Fruit fly (Drosophila melanogaster) whole organism, embryonic: Measurements from ENCODE around the gene CG14971.
A peak's percentile ranks its signal among the peaks of the same experiment; 100 is the strongest.

Experiments
- Ada2b ChIP-seq: fragments of 200-800 bp; sonication (Bioruptor generic); IDR thresholded peaks from 2 replicates; pipeline ENCODE4 v1.3.6; 2022; ENCODE audit warnings: missing biosample characterization, missing genetic modification characterization
- Atf6 ChIP-seq: fragments of 200-800 bp; sonication (Bioruptor generic); IDR thresholded peaks from 2 replicates; pipeline ENCODE4 v1.3.6; 2022; ENCODE audit warnings: missing biosample characterization, missing genetic modification characterization
- B-H1 ChIP-seq: fragments of 200-800 bp; sonication (Bioruptor generic); IDR thresholded peaks from 3 replicates; pipeline ENCODE4 v1.3.6; 2022; ENCODE audit warnings: missing biosample characterization, missing genetic modification characterization
- Bdp1 ChIP-seq: fragments of 200-800 bp; sonication (Bioruptor generic); optimal IDR thresholded peaks from 3 replicates; lab custom pipeline; 2016; ENCODE audit warnings: missing biosample characterization, missing genetic modification characterization
- BtbVII ChIP-seq: fragments of 200-800 bp; sonication (Bioruptor generic); optimal IDR thresholded peaks from 3 replicates; lab custom pipeline; 2017; ENCODE audit warnings: missing biosample characterization, mild to moderate bottlenecking, missing genetic modification characterization
- CG10147 ChIP-seq: fragments of 200-800 bp; sonication (Bioruptor generic); optimal IDR thresholded peaks from 2 replicates; lab custom pipeline; 2019; ENCODE audit warnings: missing biosample characterization, mild to moderate bottlenecking, missing genetic modification characterization, moderate library complexity
- CG11085 ChIP-seq: fragments of 200-800 bp; sonication (Bioruptor generic); IDR thresholded peaks from 2 replicates; pipeline ENCODE4 v1.3.6; 2022; ENCODE audit warnings: missing biosample characterization, missing genetic modification characterization
- CG11093 ChIP-seq: fragments of 200-800 bp; sonication (Bioruptor generic); IDR thresholded peaks from 3 replicates; pipeline ENCODE4 v1.3.6; 2022; ENCODE audit warnings: missing biosample characterization, missing genetic modification characterization
- CG12769 ChIP-seq: fragments of 200-800 bp; sonication (Bioruptor generic); optimal IDR thresholded peaks from 2 replicates; lab custom pipeline; 2019; ENCODE audit warnings: missing biosample characterization, mild to moderate bottlenecking, missing genetic modification characterization, moderate library complexity
- CG14667 ChIP-seq: fragments of 200-800 bp; sonication (Bioruptor generic); IDR thresholded peaks from 2 replicates; pipeline ENCODE4 v1.3.6; 2022; ENCODE audit warnings: missing biosample characterization, missing genetic modification characterization
- CG15269 ChIP-seq: fragments of 200-800 bp; sonication (Bioruptor generic); optimal IDR thresholded peaks from 2 replicates; lab custom pipeline; 2018; ENCODE audit warnings: missing biosample characterization, mild to moderate bottlenecking, missing genetic modification characterization, moderate library complexity
- CG17186 ChIP-seq: fragments of 200-800 bp; sonication (Bioruptor generic); optimal IDR thresholded peaks from 3 replicates; lab custom pipeline; 2017; ENCODE audit warnings: missing biosample characterization, missing genetic modification reagents, missing genetic modification characterization
- CG17385 ChIP-seq: fragments of 200-800 bp; sonication (Bioruptor generic); optimal IDR thresholded peaks from 3 replicates; lab custom pipeline; 2018; ENCODE audit warnings: missing biosample characterization, mild to moderate bottlenecking, missing genetic modification characterization
- CG17612 ChIP-seq: fragments of 200-800 bp; sonication (Bioruptor generic); IDR thresholded peaks from 2 replicates; pipeline ENCODE4 v1.3.6; 2022; ENCODE audit warnings: missing biosample characterization, missing genetic modification characterization
- CG17912 ChIP-seq: fragments of 200-800 bp; sonication (Bioruptor generic); optimal IDR thresholded peaks from 2 replicates; lab custom pipeline; 2018; ENCODE audit warnings: missing biosample characterization, mild to moderate bottlenecking, missing genetic modification characterization
- CG18011 ChIP-seq: fragments of 200-800 bp; sonication (Bioruptor generic); optimal IDR thresholded peaks from 2 replicates; lab custom pipeline; 2017; ENCODE audit warnings: missing biosample characterization, missing genetic modification characterization, mild to moderate bottlenecking, moderate library complexity, missing genotype
- CG1832 ChIP-seq: fragments of 200-800 bp; sonication (Bioruptor generic); optimal IDR thresholded peaks from 2 replicates; lab custom pipeline; 2017; ENCODE audit warnings: missing biosample characterization, mild to moderate bottlenecking, missing genetic modification characterization, inconsistent platforms
- CG18764 ChIP-seq: fragments of 200-800 bp; sonication (Bioruptor generic); optimal IDR thresholded peaks from 3 replicates; lab custom pipeline; 2016; ENCODE audit warnings: missing biosample characterization, missing genetic modification characterization
- CG31365 ChIP-seq: fragments of 200-800 bp; sonication (Bioruptor generic); optimal IDR thresholded peaks from 2 replicates; lab custom pipeline; 2018; ENCODE audit warnings: missing biosample characterization, mild to moderate bottlenecking, missing genetic modification characterization
- CG32532 ChIP-seq: fragments of 200-800 bp; sonication (Bioruptor generic); IDR thresholded peaks from 2 replicates; pipeline ENCODE4 v1.3.6; 2022; ENCODE audit warnings: missing biosample characterization, missing genetic modification characterization
- CG34422 ChIP-seq: fragments of 200-800 bp; sonication (Bioruptor generic); IDR thresholded peaks from 3 replicates; pipeline ENCODE4 v1.3.6; 2022; ENCODE audit warnings: missing biosample characterization, missing genetic modification characterization
- CG4424 ChIP-seq: fragments of 200-800 bp; sonication (Bioruptor generic); optimal IDR thresholded peaks from 3 replicates; lab custom pipeline; 2016; ENCODE audit warnings: missing biosample characterization, missing genetic modification characterization
- CG7928 ChIP-seq: fragments of 200-800 bp; sonication (Bioruptor generic); optimal IDR thresholded peaks from 2 replicates; lab custom pipeline; 2017; ENCODE audit warnings: missing biosample characterization, mild to moderate bottlenecking, missing genetic modification characterization
- CG8281 ChIP-seq: fragments of 200-800 bp; sonication (Bioruptor generic); optimal IDR thresholded peaks from 2 replicates; lab custom pipeline; 2018; ENCODE audit warnings: missing biosample characterization, mild to moderate bottlenecking, missing genetic modification characterization, moderate library complexity
- CG8290 ChIP-seq, 3 experiments: fragments of 200-800 bp; sonication (Bioruptor generic); optimal IDR thresholded peaks; 2 replicates each; lab custom pipeline; 2016 to 2019; ENCODE audit warnings: missing biosample characterization in 3 of 3, missing genetic modification characterization in 3 of 3, mild to moderate bottlenecking in 2 of 3, moderate library complexity in 1 of 3
- CG8924 ChIP-seq: fragments of 200-800 bp; optimal IDR thresholded peaks from 3 replicates; lab custom pipeline; 2019; ENCODE audit warnings: missing biosample characterization, mild to moderate bottlenecking, missing genetic modification characterization, moderate library complexity
- Camta ChIP-seq: fragments of 200-800 bp; sonication (Bioruptor generic); optimal IDR thresholded peaks from 2 replicates; lab custom pipeline; 2016; ENCODE audit warnings: missing biosample characterization, missing genetic modification characterization
- D ChIP-seq, 2 experiments: fragments of 200-800 bp in 1 of 2; fragments of >200 bp in 1 of 2; sonication (Bioruptor generic) in 1 of 2; optimal IDR thresholded peaks; 2 replicates in 1 of 2; 3 replicates in 1 of 2; lab custom pipeline; 2017; ENCODE audit warnings: mild to moderate bottlenecking in 1 of 2, missing biosample characterization in 1 of 2, missing genetic modification characterization in 1 of 2, missing genetic modification reagents in 1 of 2
- Dip2 ChIP-seq: fragments of 200-800 bp; sonication (Bioruptor generic); IDR thresholded peaks from 2 replicates; pipeline ENCODE4 v1.3.6; 2022; ENCODE audit warnings: missing biosample characterization, missing genetic modification characterization
- Dref ChIP-seq: fragments of 200-800 bp; sonication (Bioruptor generic); IDR thresholded peaks from 2 replicates; pipeline ENCODE4 v1.3.6; 2022; ENCODE audit warnings: missing biosample characterization, missing genetic modification characterization
- Myb ChIP-seq: fragments of 200-800 bp; sonication (Bioruptor generic); optimal IDR thresholded peaks from 2 replicates; lab custom pipeline; 2016; ENCODE audit warnings: missing biosample characterization, missing genetic modification characterization
- NC2β ChIP-seq: fragments of 200-800 bp; sonication (Bioruptor generic); optimal IDR thresholded peaks from 2 replicates; lab custom pipeline; 2016; ENCODE audit warnings: missing biosample characterization, missing genetic modification characterization
- Nf-YB ChIP-seq: fragments of 200-800 bp; sonication (Bioruptor generic); optimal IDR thresholded peaks from 3 replicates; lab custom pipeline; 2019; ENCODE audit warnings: missing biosample characterization, mild to moderate bottlenecking, missing genetic modification characterization, moderate library complexity
- Rfx ChIP-seq: fragments of 200-800 bp; sonication (Bioruptor generic); IDR thresholded peaks from 2 replicates; pipeline ENCODE4 v1.3.6; 2022; ENCODE audit warnings: missing biosample characterization, missing genetic modification characterization
- Trl ChIP-seq, 3 experiments: fragments of >200 bp in 2 of 3; fragments of 200-800 bp in 1 of 3; sonication (Bioruptor generic) in 1 of 3; optimal IDR thresholded peaks; 2 replicates in 1 of 3; 3 replicates in 2 of 3; lab custom pipeline; 2016 to 2017; ENCODE audit warnings: missing biosample characterization in 1 of 3, missing genetic modification characterization in 1 of 3
- ab ChIP-seq: fragments of 200-800 bp; sonication (Bioruptor generic); optimal IDR thresholded peaks from 2 replicates; lab custom pipeline; 2016; ENCODE audit warnings: missing biosample characterization, missing genetic modification characterization
- cg ChIP-seq: fragments of 200-800 bp; sonication (Bioruptor generic); optimal IDR thresholded peaks from 3 replicates; lab custom pipeline; 2019; ENCODE audit warnings: missing biosample characterization, mild to moderate bottlenecking, missing genetic modification characterization, moderate library complexity
- disco-r ChIP-seq: fragments of 200-800 bp; sonication (Bioruptor generic); optimal IDR thresholded peaks from 2 replicates; lab custom pipeline; 2016; ENCODE audit warnings: missing biosample characterization, missing genetic modification characterization
- fru ChIP-seq: fragments of >200 bp; optimal IDR thresholded peaks from 2 replicates; lab custom pipeline; 2017
- gt ChIP-seq: fragments of 200-800 bp; sonication (Bioruptor generic); IDR thresholded peaks from 2 replicates; pipeline ENCODE4 v1.3.6; 2022; ENCODE audit warnings: missing biosample characterization, missing genetic modification characterization
- hkb ChIP-seq, 2 experiments: fragments of 200-800 bp in 1 of 2; fragments of >200 bp in 1 of 2; sonication (Bioruptor generic) in 1 of 2; IDR thresholded peaks in 1 of 2; optimal IDR thresholded peaks in 1 of 2; 2 replicates each; pipeline versions ENCODE4 v1.3.6 to Lab custom; 2017 to 2022; ENCODE audit warnings: missing biosample characterization in 1 of 2, missing genetic modification characterization in 1 of 2
- klu ChIP-seq: fragments of 200-800 bp; sonication (Bioruptor generic); IDR thresholded peaks from 2 replicates; pipeline ENCODE4 v1.3.6; 2022; ENCODE audit warnings: missing biosample characterization, missing genetic modification characterization
- kni ChIP-seq: fragments of 200-800 bp; sonication (Bioruptor generic); optimal IDR thresholded peaks from 3 replicates; lab custom pipeline; 2017; ENCODE audit warnings: mild to moderate bottlenecking, missing biosample characterization, missing genetic modification reagents, missing genetic modification characterization
- luna ChIP-seq: fragments of 200-800 bp; sonication (Bioruptor generic); optimal IDR thresholded peaks from 2 replicates; lab custom pipeline; 2016; ENCODE audit warnings: missing biosample characterization, missing genetic modification characterization
- mam ChIP-seq: fragments of 200-800 bp; sonication (Bioruptor generic); optimal IDR thresholded peaks from 3 replicates; lab custom pipeline; 2016; ENCODE audit warnings: missing biosample characterization, missing genetic modification characterization
- onecut ChIP-seq: fragments of 200-800 bp; sonication (Bioruptor generic); IDR thresholded peaks from 2 replicates; pipeline ENCODE4 v1.3.6; 2022; ENCODE audit warnings: missing biosample characterization, missing genetic modification characterization
- salm ChIP-seq: fragments of 200-800 bp; sonication (Bioruptor generic); optimal IDR thresholded peaks from 2 replicates; lab custom pipeline; 2018; ENCODE audit warnings: missing biosample characterization, mild to moderate bottlenecking, missing genetic modification characterization
- slou ChIP-seq: fragments of 200-800 bp; sonication (Bioruptor generic); optimal IDR thresholded peaks from 3 replicates; lab custom pipeline; 2016; ENCODE audit warnings: missing biosample characterization, missing genetic modification characterization
- tap ChIP-seq: fragments of 200-800 bp; optimal IDR thresholded peaks from 3 replicates; lab custom pipeline; 2019; ENCODE audit warnings: missing biosample characterization, mild to moderate bottlenecking, missing genetic modification characterization, moderate library complexity
- vfl ChIP-seq: fragments of 200-800 bp; sonication (Bioruptor generic); optimal IDR thresholded peaks from 2 replicates; lab custom pipeline; 2016; ENCODE audit warnings: missing biosample characterization, missing genetic modification characterization

Gene CG14971

dm6 chr3L:3517894-3518293, 46.8 kb upstream of the CG14971 start (continued):
- TF ChIP-seq tap (peak; percentile 65), CG7928 (GFP tag; lab: Kevin White, UChicago) (peak; percentile 65), Dip2 (GFP tag; lab: Robert Waterston, UW) (peak; percentile 61; the same call in 1 of the 2 replicates), CG8281 (peak; percentile 41), gt (GFP tag; lab: Robert Waterston, UW) (peak; percentile 76), Trl (optimal IDR thresholded peaks at IDR 0.05; lab: Kevin White, UChicago) (no peak), Trl (GFP tag; optimal IDR thresholded peaks at IDR 0.05; lab: Kevin White, UChicago) (peak; percentile 84), CG32532 (GFP tag; lab: Robert Waterston, UW) (peak; percentile 93), Nf-YB (peak; percentile 65), CG17186 (peak; percentile 8), luna (GFP tag; lab: Kevin White, UChicago) (no peak), CG12769 (tag; lab: Kevin White, UChicago) (peak; percentile 94), CG11093 (peak; percentile 64; the same call in 1 of the 3 replicates), CG34422 (GFP tag; lab: Robert Waterston, UW) (peak; percentile 94), CG18011 (peak; percentile 70), disco-r (GFP tag; lab: Kevin White, UChicago) (peak; percentile 78), CG18764 (GFP tag; lab: Kevin White, UChicago) (peak; percentile 82), Rfx (peak; percentile 97), D (optimal IDR thresholded peaks at IDR 0.05; lab: Kevin White, UChicago) (no peak), D (GFP tag; optimal IDR thresholded peaks at IDR 0.05; lab: Kevin White, UChicago) (peak; percentile 80), CG1832 (no peak), B-H1 (GFP tag; lab: Robert Waterston, UW) (peak; percentile 82), CG15269 (peak; percentile 95), CG10147 (GFP tag; lab: Kevin White, UChicago) (peak; percentile 83), CG17385 (GFP tag; lab: Kevin White, UChicago) (peak; percentile 83), Atf6 (GFP tag; lab: Robert Waterston, UW) (peak; percentile 95), klu (GFP tag; lab: Robert Waterston, UW) (peak; percentile 86), Dref (no peak; the same call in 1 of the 2 replicates), CG8924 (tag; lab: Kevin White, UChicago) (peak; percentile 90), CG17612 (GFP tag; lab: Robert Waterston, UW) (peak; percentile 64; the same call in 1 of the 2 replicates), hkb (optimal IDR thresholded peaks at IDR 0.05; lab: Kevin White, UChicago) (no peak), hkb (GFP tag; IDR thresholded peaks at IDR 0.05; lab: Robert Waterston, UW) (peak; percentile 97), onecut (peak; percentile 92), kni (GFP tag; lab: Kevin White, UChicago) (peak; percentile 55), fru (no peak), BtbVII (GFP tag; lab: Kevin White, UChicago) (peak; percentile 80), CG11085 (GFP tag; lab: Robert Waterston, UW) (peak; percentile 78), NC2β (peak; percentile 83), Bdp1 (GFP tag; lab: Kevin White, UChicago) (peak; percentile 64), salm (peak; percentile 82), CG31365 (tag; lab: Kevin White, UChicago) (peak; percentile 60), CG14667 (GFP tag; lab: Robert Waterston, UW) (peak; percentile 91), CG17912 (GFP tag; lab: Kevin White, UChicago) (peak; percentile 37), cg (GFP tag; lab: Kevin White, UChicago) (peak; percentile 56), vfl (GFP tag; lab: Kevin White, UChicago) (peak; percentile 54), slou (GFP tag; lab: Kevin White, UChicago) (peak; percentile 23), mam (GFP tag; lab: Kevin White, UChicago) (peak; percentile 51), Ada2b (GFP tag; lab: Robert Waterston, UW) (peak; percentile 97), ab (GFP tag; lab: Kevin White, UChicago) (peak; percentile 79), CG8290 (GFP tag; optimal IDR thresholded peaks at IDR 0.05; lab: Kevin White, UChicago) (peak; percentile 31), CG8290 (tag; optimal IDR thresholded peaks at IDR 0.05; lab: Kevin White, UChicago) (peak in 1 of 2 experiments; percentile 91), CG4424 (peak; percentile 66), Camta (peak; percentile 57), Myb (GFP tag; lab: Kevin White, UChicago) (peak; percentile 72)
